ENCODE assay signal across 1 worm cellular context in the genomic region with DNA sequence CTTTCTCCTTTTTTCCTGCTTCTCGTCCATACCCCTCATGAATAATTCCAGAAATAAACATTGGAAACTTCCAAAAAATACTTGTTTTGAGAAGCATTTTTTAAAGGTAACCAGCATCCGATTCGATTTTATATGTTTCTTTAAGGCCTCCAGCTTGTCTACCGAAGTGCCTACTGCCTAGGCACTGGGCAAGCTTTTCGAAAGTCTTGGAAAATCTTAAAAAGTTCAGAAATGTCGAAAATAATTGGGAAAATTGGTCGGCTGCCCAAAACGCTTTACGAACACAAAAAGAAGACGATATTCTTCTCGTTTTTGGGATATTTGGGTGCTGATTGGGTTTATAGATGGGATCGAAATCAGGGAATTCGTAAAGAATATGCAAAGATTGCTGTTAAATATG.
TF ChIP-seq lines count a peak whose summit lies in the region.

Gene F52C9.3, plus strand, starts transcription at position 225 of the 400 bp plus-strand sequence.

TF ChIP-seq in whole organism, young adult, 124 proteins besides CTCF, POLR2A, EP300 and RAD21 (continued from another document):
- TF ChIP-seq F55B11.4 (tag; optimal IDR thresholded peaks at IDR 0.05; lab: Kevin White, UChicago; ENCODE audit: borderline replicate concordance, insufficient read depth) (no peak), F49E8.2 (tag; optimal IDR thresholded peaks at IDR 0.05; lab: Kevin White, UChicago; ENCODE audit: insufficient read depth) (no peak), madf-10 (tag; optimal IDR thresholded peaks at IDR 0.05; lab: Kevin White, UChicago) (no peak), him-1 (tag; optimal IDR thresholded peaks at IDR 0.05; lab: Kevin White, UChicago) (no peak), F10E7.11 (tag; optimal IDR thresholded peaks at IDR 0.05; lab: Kevin White, UChicago) (no peak), snpc-3.4 (tag; optimal IDR thresholded peaks at IDR 0.05; lab: Kevin White, UChicago) (no peak), ztf-26 (tag; optimal IDR thresholded peaks at IDR 0.05; lab: Kevin White, UChicago) (no peak), efl-1 (GFP tag; optimal IDR thresholded peaks at IDR 0.05; lab: Kevin White, UChicago) (no peak), C06A6.2 (GFP tag; conservative IDR thresholded peaks at IDR 0.05; lab: Robert Waterston, UW) (no peak)
